Fruit fly (Drosophila melanogaster): ENCODE measurements around the gene CG31797.

The CG31797 gene

DNA sequence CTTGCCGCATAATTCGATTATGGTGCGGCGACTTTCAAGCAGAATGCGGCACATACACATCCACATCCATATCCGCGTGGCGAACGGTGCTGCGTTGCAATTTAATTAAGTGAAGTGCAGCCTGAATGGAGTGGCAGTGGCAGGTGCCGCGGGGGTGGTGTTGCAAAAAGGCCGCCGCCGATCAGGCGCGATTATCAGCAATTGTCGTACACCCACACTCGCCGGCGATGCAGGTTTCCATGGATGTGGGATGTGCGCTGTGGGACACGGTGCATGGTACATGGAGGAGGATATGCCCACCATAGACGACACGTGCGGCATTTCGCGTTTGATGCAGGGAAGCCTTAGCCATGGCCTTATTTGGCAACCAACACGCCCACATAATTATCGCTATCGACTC is 34.4 kb downstream of the CG31797 start:
- no peak for TF ChIP-seq CTCF (optimal IDR thresholded peaks at IDR 0.05)
- TF ChIP-seq CG8478 (optimal IDR thresholded peaks at IDR 0.05): no peak

DNA sequence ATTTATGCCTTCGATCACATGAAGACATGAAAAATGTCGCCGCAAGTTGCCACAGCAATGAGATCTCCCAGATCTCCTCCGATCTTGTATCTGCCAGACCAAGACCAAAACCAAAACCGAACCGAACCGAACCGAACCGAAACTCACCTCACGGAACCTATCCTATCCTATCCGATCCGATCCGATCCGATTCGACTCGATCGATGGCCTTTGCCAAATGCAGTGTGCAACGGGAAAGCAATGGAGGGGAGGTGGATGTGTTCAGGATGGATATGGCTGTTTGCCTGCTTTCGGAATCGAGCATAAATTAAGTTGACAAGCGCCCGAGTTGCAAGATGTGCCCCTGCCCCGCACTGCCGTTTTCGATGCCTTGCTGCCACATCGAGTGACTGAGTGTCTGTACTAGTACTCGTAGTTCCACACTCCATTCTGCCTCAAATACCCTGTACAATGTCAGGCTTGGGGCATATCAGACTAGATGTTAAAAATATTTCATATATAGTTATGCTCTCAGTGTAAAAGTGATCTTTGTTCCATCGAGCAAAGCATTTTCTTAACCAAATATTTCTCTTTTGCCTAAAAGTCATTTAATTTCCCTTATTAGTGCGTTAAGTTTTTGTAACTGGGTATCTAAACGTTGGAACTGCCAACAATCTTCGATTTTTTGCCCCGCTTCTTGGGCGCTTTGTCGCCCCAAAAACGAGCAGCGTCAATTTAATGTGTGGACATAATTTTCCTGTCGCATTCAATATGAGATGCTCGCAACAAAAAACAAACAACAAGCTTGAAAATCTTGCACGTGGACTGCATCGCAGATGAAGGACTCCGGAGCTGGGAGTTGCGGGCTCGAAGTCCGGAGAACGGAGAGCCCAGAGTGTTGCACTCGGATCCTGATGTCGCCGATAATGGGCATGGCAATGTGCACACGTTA is 35.8 kb downstream of the CG31797 start:
- TF ChIP-seq CTCF (optimal IDR thresholded peaks at IDR 0.05): no peak
- no peak for TF ChIP-seq CG8478 (optimal IDR thresholded peaks at IDR 0.05)

DNA sequence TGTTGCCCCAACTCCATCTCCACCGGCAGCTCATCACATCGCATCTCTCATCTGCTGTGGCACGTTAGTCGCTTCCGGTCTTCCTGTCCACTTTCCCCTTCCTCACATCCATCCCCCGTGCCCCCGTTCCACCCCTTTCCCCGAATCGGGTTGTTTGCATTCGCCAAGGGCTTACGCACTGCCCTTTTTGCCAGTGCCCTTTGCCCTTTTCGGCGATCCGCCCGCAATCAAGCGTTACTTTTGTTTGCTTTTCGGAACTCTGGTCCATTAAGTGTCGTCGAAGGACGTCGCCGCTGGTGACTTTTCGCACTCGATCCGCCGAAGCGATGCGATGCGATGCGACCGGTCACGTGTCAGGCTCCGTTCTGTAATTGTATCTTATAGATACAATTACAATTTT is 39.7 kb downstream of the CG31797 start:
- TF ChIP-seq CG8478 (optimal IDR thresholded peaks at IDR 0.05) (no peak), CTCF (optimal IDR thresholded peaks at IDR 0.05) (no peak)

DNA sequence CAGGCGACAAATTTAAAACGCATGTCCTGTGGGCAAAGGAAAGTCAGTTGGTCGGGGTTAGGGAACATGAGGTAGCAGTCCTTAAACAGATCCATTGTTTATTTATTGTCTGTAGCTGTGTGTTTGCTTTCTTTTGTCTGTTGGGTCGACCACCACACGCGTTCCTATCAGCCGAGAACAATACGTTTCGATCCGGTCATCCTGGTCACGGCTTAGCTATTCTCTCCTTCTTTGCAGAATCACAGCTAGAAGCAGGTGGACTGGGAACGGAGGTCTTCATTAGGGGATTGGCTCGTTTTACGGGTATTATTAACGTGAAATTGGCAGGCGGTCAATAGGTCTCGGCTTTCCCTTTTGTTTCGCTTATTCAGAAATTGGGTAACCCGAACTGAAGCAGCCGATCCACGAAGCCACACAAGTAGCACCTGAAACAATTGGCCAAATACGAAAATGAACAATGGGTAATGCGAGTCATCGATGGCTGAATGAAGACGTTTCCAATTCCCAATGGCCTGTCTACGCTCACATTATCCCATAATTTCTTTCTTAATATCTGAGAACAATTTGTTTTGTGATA is 41.9 kb downstream of the CG31797 start:
- TF ChIP-seq CG8478 (optimal IDR thresholded peaks at IDR 0.05) (no peak), CTCF (optimal IDR thresholded peaks at IDR 0.05) (no peak)

DNA sequence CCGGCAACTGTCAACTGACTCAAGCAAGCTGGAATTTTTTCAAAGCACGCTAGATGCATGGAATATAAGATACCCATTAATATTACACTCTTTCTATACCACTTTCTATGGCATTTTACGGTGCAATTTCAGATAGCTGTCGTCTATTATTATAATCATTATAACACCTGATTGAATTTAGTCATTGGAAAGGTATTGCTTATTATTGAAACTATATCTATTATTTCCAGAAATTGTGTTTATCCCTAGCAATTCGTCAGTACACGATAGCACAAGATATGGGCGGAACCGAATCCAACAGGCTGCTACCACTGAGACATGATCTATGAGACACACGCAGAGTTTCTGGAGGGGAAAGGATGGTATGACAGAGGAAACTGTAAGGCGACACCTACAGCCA is 42.6 kb downstream of the CG31797 start:
- TF ChIP-seq CG8478 (optimal IDR thresholded peaks at IDR 0.05): no peak
- no peak for TF ChIP-seq CTCF (optimal IDR thresholded peaks at IDR 0.05)

DNA sequence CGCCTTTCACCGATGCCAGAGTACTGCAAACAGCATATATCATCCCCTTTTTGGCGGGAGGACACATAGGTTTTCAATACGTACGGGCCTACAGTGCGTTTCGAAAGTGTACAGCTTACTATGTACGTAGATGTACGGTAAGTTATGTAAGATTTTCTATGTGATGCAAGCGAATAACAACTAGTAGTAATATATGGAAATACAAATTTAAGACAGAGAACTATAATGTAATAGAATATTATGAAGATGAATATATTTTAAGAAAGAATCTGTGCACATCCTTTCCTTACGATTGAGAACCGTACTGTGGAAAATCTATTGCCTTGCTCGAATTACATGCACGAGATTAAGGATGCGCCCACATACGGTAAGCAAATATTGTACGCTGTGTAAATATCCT is 44.1 kb downstream of the CG31797 start:
- TF ChIP-seq CTCF (optimal IDR thresholded peaks at IDR 0.05) (no peak), CG8478 (optimal IDR thresholded peaks at IDR 0.05) (no peak)

DNA sequence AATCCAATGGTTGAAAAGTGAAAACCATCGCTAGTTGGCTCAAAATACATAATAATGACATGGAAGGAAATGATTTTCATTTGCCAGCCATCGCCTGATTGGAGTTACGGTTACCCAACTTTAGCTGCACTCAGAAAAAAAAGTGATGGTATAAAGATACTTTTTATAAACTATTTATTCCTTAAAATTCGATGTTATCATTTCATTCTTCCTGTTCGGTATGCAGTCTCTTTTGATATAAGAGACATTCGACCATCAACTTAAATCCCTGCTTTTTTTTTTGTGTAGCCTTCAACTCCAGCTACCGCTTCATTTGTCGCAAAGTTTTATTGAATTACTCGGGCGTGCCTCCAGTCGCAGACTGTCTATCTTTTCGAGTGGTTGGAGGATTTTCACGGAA is 49.6 kb downstream of the CG31797 start:
- no peak for TF ChIP-seq CTCF (optimal IDR thresholded peaks at IDR 0.05)
- TF ChIP-seq CG8478 (optimal IDR thresholded peaks at IDR 0.05): no peak
